Worm (Caenorhabditis elegans) whole organism, L1 larva: ENCODE results near the gene srz-29.
A peak's percentile ranks its signal among the peaks of the same experiment; 100 is the strongest.

Experiments used
- C04F5.9 ChIP-seq: sonication (generic microtip); optimal IDR thresholded peaks from 2 replicates; lab custom pipeline; 2016; ENCODE audit warnings: missing genetic modification characterization, missing compliant biosample characterization
- F16B12.6 ChIP-seq: fragments of 150-350 bp; optimal IDR thresholded peaks from 2 replicates; lab custom pipeline; 2014; ENCODE audit warnings: missing biosample characterization, missing genetic modification characterization
- Y116A8C.19 ChIP-seq: sonication (generic microtip); optimal IDR thresholded peaks from 2 replicates; lab custom pipeline; 2016; ENCODE audit warnings: missing compliant biosample characterization, missing genetic modification characterization, borderline replicate concordance
- aly-2 ChIP-seq: fragments of 150-350 bp; optimal IDR thresholded peaks from 2 replicates; lab custom pipeline; 2014; ENCODE audit warnings: missing biosample characterization, missing genetic modification characterization
- ceh-63 ChIP-seq: fragments of 200-800 bp; sonication (Bioruptor generic); optimal IDR thresholded peaks from 2 replicates; lab custom pipeline; 2018; ENCODE audit warnings: mild to moderate bottlenecking, missing genetic modification characterization, missing compliant biosample characterization
- ces-1 ChIP-seq: fragments of 150-350 bp; optimal IDR thresholded peaks from 2 replicates; lab custom pipeline; 2014; ENCODE audit warnings: missing biosample characterization, missing genetic modification reagents, missing genetic modification characterization
- dpl-1 ChIP-seq, 3 experiments: fragments of 150-350 bp in 2 of 3; sonication (generic microtip) in 1 of 3; optimal IDR thresholded peaks; 2 replicates each; lab custom pipeline; 2014 to 2017; ENCODE audit warnings: missing biosample characterization in 3 of 3, missing genetic modification characterization in 3 of 3, missing genetic modification reagents in 3 of 3
- efl-1 ChIP-seq, 4 experiments: fragments of 150-350 bp; optimal IDR thresholded peaks in 3 of 4; peaks in 1 of 4; 1 replicate in 1 of 4; 2 replicates in 3 of 4; lab custom pipeline; 2014; ENCODE audit warnings: missing biosample characterization in 2 of 4, missing genetic modification characterization in 2 of 4, missing genetic modification reagents in 2 of 4
- egl-13 ChIP-seq: sonication (generic microtip); optimal IDR thresholded peaks from 2 replicates; lab custom pipeline; 2016; ENCODE audit warnings: missing genotype, missing genetic modification reagents, missing genetic modification characterization, missing compliant biosample characterization
- egl-27 ChIP-seq, 2 experiments: fragments of 150-350 bp in 1 of 2; sonication (generic microtip); optimal IDR thresholded peaks; 3 replicates each; lab custom pipeline; 2017 to 2018; ENCODE audit warnings: missing biosample characterization in 2 of 2, missing genetic modification characterization in 2 of 2, missing genetic modification reagents in 2 of 2
- elt-2 ChIP-seq: sonication (generic microtip); optimal IDR thresholded peaks from 2 replicates; lab custom pipeline; 2016; ENCODE audit warnings: missing genetic modification characterization, mild to moderate bottlenecking, inconsistent platforms, missing compliant biosample characterization, missing genetic modification reagents
- ets-5 ChIP-seq: fragments of 200-800 bp; sonication (Bioruptor generic); IDR thresholded peaks from 2 replicates; pipeline ENCODE4 v1.3.6; 2022; ENCODE audit warnings: missing genetic modification characterization, missing compliant biosample characterization
- fkh-10 ChIP-seq: sonication (generic microtip); optimal IDR thresholded peaks from 2 replicates; lab custom pipeline; 2017; ENCODE audit warnings: missing biosample characterization, missing genetic modification reagents, missing genetic modification characterization
- fkh-4 ChIP-seq: sonication (generic microtip); optimal IDR thresholded peaks from 2 replicates; lab custom pipeline; 2016; ENCODE audit warnings: missing compliant biosample characterization, missing genetic modification characterization, borderline replicate concordance
- fos-1 ChIP-seq: fragments of 150-350 bp; optimal IDR thresholded peaks from 2 replicates; lab custom pipeline; 2014; ENCODE audit warnings: missing biosample characterization, missing genetic modification characterization
- lin-15B ChIP-seq: fragments of 150-350 bp; sonication (generic microtip); optimal IDR thresholded peaks from 3 replicates; lab custom pipeline; 2014; ENCODE audit warnings: missing biosample characterization, missing genetic modification characterization
- lin-35 ChIP-seq, 2 experiments: fragments of 150-350 bp; optimal IDR thresholded peaks; 2 replicates each; lab custom pipeline; 2014; ENCODE audit warnings: missing biosample characterization in 2 of 2, missing genetic modification characterization in 2 of 2, missing genetic modification reagents in 2 of 2
- lsy-2 ChIP-seq, 2 experiments: fragments of 150-350 bp; optimal IDR thresholded peaks; 2 replicates each; lab custom pipeline; 2014; ENCODE audit warnings: missing biosample characterization in 2 of 2, missing genetic modification characterization in 2 of 2
- mab-9 ChIP-seq: fragments of 200-800 bp; sonication (Bioruptor generic); IDR thresholded peaks from 2 replicates; pipeline ENCODE4 v1.3.6; 2022; ENCODE audit warnings: missing genetic modification reagents, missing genetic modification characterization, missing compliant biosample characterization
- mdl-1 ChIP-seq, 2 experiments: fragments of 150-350 bp; optimal IDR thresholded peaks; 2 replicates each; lab custom pipeline; 2014 to 2017; ENCODE audit warnings: missing biosample characterization in 2 of 2, missing genetic modification characterization in 2 of 2, inconsistent platforms in 1 of 2
- mef-2 ChIP-seq: fragments of 150-350 bp; optimal IDR thresholded peaks from 2 replicates; lab custom pipeline; 2014; ENCODE audit warnings: missing biosample characterization, missing genetic modification characterization
- mep-1 ChIP-seq: fragments of 150-350 bp; optimal IDR thresholded peaks from 2 replicates; lab custom pipeline; 2014; ENCODE audit warnings: missing biosample characterization, missing genetic modification characterization
- nhr-12 ChIP-seq: sonication (generic microtip); optimal IDR thresholded peaks from 2 replicates; lab custom pipeline; 2017; ENCODE audit warnings: missing biosample characterization, missing genetic modification characterization
- nhr-237 ChIP-seq: fragments of 150-350 bp; optimal IDR thresholded peaks from 2 replicates; lab custom pipeline; 2014; ENCODE audit warnings: missing biosample characterization, missing genetic modification characterization
- nhr-28 ChIP-seq: fragments of 150-350 bp; optimal IDR thresholded peaks from 2 replicates; lab custom pipeline; 2014; ENCODE audit warnings: missing biosample characterization, missing genetic modification characterization
- nhr-90 ChIP-seq: sonication (generic microtip); optimal IDR thresholded peaks from 2 replicates; lab custom pipeline; 2016; ENCODE audit warnings: mild to moderate bottlenecking, missing genetic modification characterization, missing compliant biosample characterization; ENCODE audit not compliant: poor library complexity
- sox-4 ChIP-seq: sonication (generic microtip); optimal IDR thresholded peaks from 2 replicates; lab custom pipeline; 2016; ENCODE audit warnings: missing genetic modification characterization, missing compliant biosample characterization
- sup-37 ChIP-seq: fragments of 200-800 bp; sonication (Bioruptor generic); optimal IDR thresholded peaks from 2 replicates; lab custom pipeline; 2018; ENCODE audit warnings: mild to moderate bottlenecking, missing genetic modification characterization, missing compliant biosample characterization
- swsn-7 ChIP-seq: sonication (generic microtip); optimal IDR thresholded peaks from 2 replicates; lab custom pipeline; 2016; ENCODE audit warnings: missing genetic modification characterization, missing compliant biosample characterization
- tbx-2 ChIP-seq: sonication (generic microtip); optimal IDR thresholded peaks from 2 replicates; lab custom pipeline; 2016; ENCODE audit warnings: missing genetic modification characterization, missing compliant biosample characterization
- tlp-1 ChIP-seq: fragments of 150-350 bp; optimal IDR thresholded peaks from 2 replicates; lab custom pipeline; 2014; ENCODE audit warnings: missing biosample characterization, missing genetic modification characterization
- unc-130 ChIP-seq: fragments of 150-350 bp; optimal IDR thresholded peaks from 2 replicates; lab custom pipeline; 2017; ENCODE audit warnings: missing biosample characterization, missing genetic modification characterization, inconsistent platforms
- unc-62 ChIP-seq: fragments of 150-350 bp; optimal IDR thresholded peaks from 2 replicates; lab custom pipeline; 2014; ENCODE audit warnings: missing biosample characterization, missing genetic modification reagents, missing genetic modification characterization
- unc-98 ChIP-seq: fragments of 200-800 bp; sonication (Bioruptor generic); IDR thresholded peaks from 2 replicates; pipeline ENCODE4 v1.3.6; 2022; ENCODE audit warnings: missing genetic modification characterization, missing compliant biosample characterization
- vab-15 ChIP-seq: sonication (generic microtip); optimal IDR thresholded peaks from 2 replicates; lab custom pipeline; 2017; ENCODE audit warnings: missing genotype, mild to moderate bottlenecking, missing genetic modification characterization, missing compliant biosample characterization
- ztf-4 ChIP-seq: fragments of 150-350 bp; optimal IDR thresholded peaks from 2 replicates; lab custom pipeline; 2014; ENCODE audit warnings: missing biosample characterization, missing genetic modification characterization

srz-29 gene

ce11 chrIV:13639027-13639426, 6.7 kb downstream of the srz-29 start, which contains the start of gene ugt-22:
ugt-22 (plus strand) TSS chrIV:13639260.
- TF ChIP-seq tlp-1 (tag; lab: Kevin White, UChicago) = peak; percentile 1
- TF ChIP-seq unc-62 (GFP tag; lab: Kevin White, UChicago) = no peak
- no peak for TF ChIP-seq C04F5.9
- TF ChIP-seq egl-27 (tag; optimal IDR thresholded peaks at IDR 0.05; lab: Kevin White, UChicago) = no peak
- TF ChIP-seq dpl-1 (GFP tag; optimal IDR thresholded peaks at IDR 0.05; lab: Kevin White, UChicago) = no peak
- TF ChIP-seq sup-37 (GFP tag; lab: Kevin White, UChicago) = no peak
- peak; percentile 80 for TF ChIP-seq elt-2 (tag; lab: Kevin White, UChicago)
- TF ChIP-seq efl-1 (optimal IDR thresholded peaks at IDR 0.05; lab: Kevin White, UChicago) = no peak
- TF ChIP-seq efl-1 (GFP tag; optimal IDR thresholded peaks at IDR 0.05 in 1 of 2; lab: Kevin White, UChicago) = peak in 1 of 2 experiments; percentile 66
- TF ChIP-seq lin-35 (GFP tag; optimal IDR thresholded peaks at IDR 0.05; lab: Kevin White, UChicago) = peak in 1 of 2 experiments; percentile 8
- TF ChIP-seq, all 84 proteins: peak for 4

ce11 chrIV:13636975-13637374, 8.7 kb downstream of the srz-29 start, which contains the start of gene C08F11.7:
C08F11.7 (plus strand) TSS chrIV:13637275.
- no peak for TF ChIP-seq Y116A8C.19 (tag; lab: Kevin White, UChicago)
- no peak for TF ChIP-seq efl-1 (optimal IDR thresholded peaks at IDR 0.05; lab: Kevin White, UChicago)
- no peak for TF ChIP-seq efl-1 (GFP tag; optimal IDR thresholded peaks at IDR 0.05 in 1 of 2; lab: Kevin White, UChicago)
- TF ChIP-seq tbx-2 = no peak
- TF ChIP-seq F16B12.6 (tag; lab: Kevin White, UChicago) = no peak
- TF ChIP-seq fkh-10 (GFP tag; lab: Kevin White, UChicago) = no peak
- no peak for TF ChIP-seq egl-13 (tag; lab: Kevin White, UChicago)
- no peak for TF ChIP-seq mep-1 (tag; lab: Kevin White, UChicago)
- TF ChIP-seq fos-1 (tag; lab: Kevin White, UChicago) = no peak
- TF ChIP-seq ceh-63 (GFP tag; lab: Kevin White, UChicago) = no peak
- TF ChIP-seq ets-5 (GFP tag; lab: Robert Waterston, UW) = no peak

- TF ChIP-seq unc-98 (no peak), F16B12.6 (tag; lab: Kevin White, UChicago) (no peak), nhr-12 (no peak), nhr-90 (no peak), nhr-28 (no peak), ztf-4 (tag; lab: Kevin White, UChicago) (no peak), fkh-4 (tag; lab: Kevin White, UChicago) (no peak), aly-2 (no peak), mef-2 (tag; lab: Kevin White, UChicago) (no peak)
Observed at ce11 chrIV:13633165-13633564, 12.6 kb downstream of the srz-29 start, which contains the start of gene fbxa-98. fbxa-98 (plus strand) TSS chrIV:13633407.

ce11 chrIV:13632613-13633012, 13.1 kb downstream of the srz-29 start:
- TF ChIP-seq mdl-1 (tag; optimal IDR thresholded peaks at IDR 0.05; lab: Kevin White, UChicago) (no peak), mab-9 (GFP tag; lab: Robert Waterston, UW) (no peak), tbx-2 (no peak), egl-27 (tag; optimal IDR thresholded peaks at IDR 0.05; lab: Kevin White, UChicago) (no peak), Y116A8C.19 (tag; lab: Kevin White, UChicago) (no peak), nhr-237 (no peak), ces-1 (GFP tag; lab: Kevin White, UChicago) (no peak), lin-15B (tag; lab: Kevin White, UChicago) (no peak), lsy-2 (tag; optimal IDR thresholded peaks at IDR 0.05; lab: Kevin White, UChicago) (no peak), fkh-10 (GFP tag; lab: Kevin White, UChicago) (no peak)

ce11 chrIV:13626469-13626868, 19.3 kb downstream of the srz-29 start, which contains the start of gene sru-21:
sru-21 (plus strand) TSS chrIV:13626769.
- TF ChIP-seq unc-130 (tag; lab: Kevin White, UChicago) (no peak), swsn-7 (no peak), vab-15 (tag; lab: Kevin White, UChicago) (no peak), lin-15B (tag; lab: Kevin White, UChicago) (no peak), F16B12.6 (tag; lab: Kevin White, UChicago) (no peak), sox-4 (no peak)
